Fruit fly (Drosophila melanogaster) whole organism, embryonic: ENCODE data around the gene CG13309.
A peak's percentile ranks its signal among the peaks of the same experiment; 100 is the strongest.

ENCODE experiments used
- Adf1 ChIP-seq: fragments of 200-800 bp; sonication (Bioruptor generic); IDR thresholded peaks from 2 replicates; pipeline ENCODE4 v1.3.6; 2022; ENCODE audit warnings: missing biosample characterization, missing genetic modification characterization
- Bgb ChIP-seq: fragments of 200-800 bp; sonication (Bioruptor generic); IDR thresholded peaks from 2 replicates; pipeline ENCODE4 v1.3.6; 2022; ENCODE audit warnings: missing biosample characterization, missing genetic modification characterization; ENCODE audit not compliant: partially characterized antibody
- CG10543 ChIP-seq: fragments of 200-800 bp; sonication (Bioruptor generic); optimal IDR thresholded peaks from 3 replicates; lab custom pipeline; 2017; ENCODE audit warnings: missing biosample characterization, mild to moderate bottlenecking, missing genetic modification characterization, moderate library complexity
- CG11085 ChIP-seq: fragments of 200-800 bp; sonication (Bioruptor generic); IDR thresholded peaks from 2 replicates; pipeline ENCODE4 v1.3.6; 2022; ENCODE audit warnings: missing biosample characterization, missing genetic modification characterization
- CG12104 ChIP-seq: fragments of 200-800 bp; sonication (Bioruptor generic); optimal IDR thresholded peaks from 3 replicates; lab custom pipeline; 2016; ENCODE audit warnings: missing biosample characterization, missing genetic modification characterization
- CG14710 ChIP-seq: fragments of 200-800 bp; sonication (Bioruptor generic); optimal IDR thresholded peaks from 3 replicates; lab custom pipeline; 2019; ENCODE audit warnings: missing biosample characterization, mild to moderate bottlenecking, missing genetic modification characterization, moderate library complexity
- CG1602 ChIP-seq: fragments of 200-800 bp; sonication (Bioruptor generic); optimal IDR thresholded peaks from 3 replicates; lab custom pipeline; 2016; ENCODE audit warnings: missing biosample characterization, missing genetic modification characterization
- CG16863 ChIP-seq: fragments of 200-800 bp; sonication (Bioruptor generic); optimal IDR thresholded peaks from 3 replicates; lab custom pipeline; 2016; ENCODE audit warnings: missing biosample characterization, missing genetic modification characterization
- CG17186 ChIP-seq: fragments of 200-800 bp; sonication (Bioruptor generic); optimal IDR thresholded peaks from 3 replicates; lab custom pipeline; 2017; ENCODE audit warnings: missing biosample characterization, missing genetic modification reagents, missing genetic modification characterization
- CG31365 ChIP-seq: fragments of 200-800 bp; sonication (Bioruptor generic); optimal IDR thresholded peaks from 2 replicates; lab custom pipeline; 2018; ENCODE audit warnings: missing biosample characterization, mild to moderate bottlenecking, missing genetic modification characterization
- CG31388 ChIP-seq: fragments of 200-800 bp; sonication (Bioruptor generic); optimal IDR thresholded peaks from 2 replicates; lab custom pipeline; 2016; ENCODE audit warnings: missing biosample characterization, missing genetic modification characterization
- CG4424 ChIP-seq: fragments of 200-800 bp; sonication (Bioruptor generic); optimal IDR thresholded peaks from 3 replicates; lab custom pipeline; 2016; ENCODE audit warnings: missing biosample characterization, missing genetic modification characterization
- CG4730 ChIP-seq: fragments of 200-800 bp; sonication (Bioruptor generic); IDR thresholded peaks from 2 replicates; pipeline ENCODE4 v1.3.6; 2022; ENCODE audit warnings: missing biosample characterization, missing genetic modification characterization
- CG7372 ChIP-seq: fragments of 200-800 bp; sonication (Bioruptor generic); IDR thresholded peaks from 2 replicates; pipeline ENCODE4 v1.3.6; 2022; ENCODE audit warnings: missing biosample characterization, missing genetic modification characterization
- CG8290 ChIP-seq, 3 experiments: fragments of 200-800 bp; sonication (Bioruptor generic); optimal IDR thresholded peaks; 2 replicates each; lab custom pipeline; 2016 to 2019; ENCODE audit warnings: missing biosample characterization in 3 of 3, missing genetic modification characterization in 3 of 3, mild to moderate bottlenecking in 2 of 3, moderate library complexity in 1 of 3
- CG8359 ChIP-seq: fragments of 200-800 bp; sonication (Bioruptor generic); optimal IDR thresholded peaks from 2 replicates; lab custom pipeline; 2017; ENCODE audit warnings: missing biosample characterization, mild to moderate bottlenecking, missing genetic modification characterization, borderline replicate concordance
- CG9797 ChIP-seq: fragments of 200-800 bp; sonication (Bioruptor generic); optimal IDR thresholded peaks from 3 replicates; lab custom pipeline; 2018; ENCODE audit warnings: missing biosample characterization, mild to moderate bottlenecking, missing genetic modification characterization
- CHES-1-like ChIP-seq: fragments of 200-800 bp; sonication (Bioruptor generic); optimal IDR thresholded peaks from 2 replicates; lab custom pipeline; 2016; ENCODE audit warnings: missing biosample characterization, missing genetic modification characterization
- CkIIα-i1 ChIP-seq: fragments of 200-800 bp; sonication (Bioruptor generic); IDR thresholded peaks from 2 replicates; pipeline ENCODE4 v1.3.6; 2022; ENCODE audit warnings: missing biosample characterization, missing genetic modification characterization
- D ChIP-seq, 2 experiments: fragments of 200-800 bp in 1 of 2; fragments of >200 bp in 1 of 2; sonication (Bioruptor generic) in 1 of 2; optimal IDR thresholded peaks; 2 replicates in 1 of 2; 3 replicates in 1 of 2; lab custom pipeline; 2017; ENCODE audit warnings: mild to moderate bottlenecking in 1 of 2, missing biosample characterization in 1 of 2, missing genetic modification characterization in 1 of 2, missing genetic modification reagents in 1 of 2
- Dip2 ChIP-seq: fragments of 200-800 bp; sonication (Bioruptor generic); IDR thresholded peaks from 2 replicates; pipeline ENCODE4 v1.3.6; 2022; ENCODE audit warnings: missing biosample characterization, missing genetic modification characterization
- Doc3 ChIP-seq: fragments of 200-800 bp; sonication (Bioruptor generic); IDR thresholded peaks from 3 replicates; pipeline ENCODE4 v1.3.6; 2022; ENCODE audit warnings: missing biosample characterization, missing genetic modification characterization; ENCODE audit not compliant: partially characterized antibody
- HmgZ ChIP-seq: fragments of 200-800 bp; sonication (Bioruptor generic); optimal IDR thresholded peaks from 2 replicates; lab custom pipeline; 2018; ENCODE audit warnings: missing biosample characterization, mild to moderate bottlenecking, missing genetic modification characterization
- Hmr ChIP-seq: fragments of 200-800 bp; sonication (Bioruptor generic); optimal IDR thresholded peaks from 3 replicates; lab custom pipeline; 2017; ENCODE audit warnings: mild to moderate bottlenecking, missing biosample characterization, missing genetic modification reagents, missing genetic modification characterization
- Hsf ChIP-seq: fragments of 200-800 bp; sonication (Bioruptor generic); optimal IDR thresholded peaks from 3 replicates; lab custom pipeline; 2016; ENCODE audit warnings: missing biosample characterization, missing genetic modification characterization
- Jarid2 ChIP-seq: fragments of 200-800 bp; sonication (Bioruptor generic); optimal IDR thresholded peaks from 3 replicates; lab custom pipeline; 2017; ENCODE audit warnings: mild to moderate bottlenecking, missing biosample characterization, missing genetic modification reagents, missing genetic modification characterization
- Kr ChIP-seq: fragments of 200-800 bp; sonication (Bioruptor generic); optimal IDR thresholded peaks from 2 replicates; lab custom pipeline; 2017; ENCODE audit warnings: missing biosample characterization, mild to moderate bottlenecking, missing genetic modification characterization
- Optix ChIP-seq: fragments of 200-800 bp; sonication (Bioruptor generic); IDR thresholded peaks from 3 replicates; pipeline ENCODE4 v1.3.6; 2022; ENCODE audit warnings: missing biosample characterization, missing genetic modification characterization
- Ptx1 ChIP-seq: fragments of 200-800 bp; sonication (Bioruptor generic); IDR thresholded peaks from 2 replicates; pipeline ENCODE4 v1.3.6; 2022; ENCODE audit warnings: missing biosample characterization, missing genetic modification characterization
- Side ChIP-seq: fragments of 200-800 bp; sonication (Bioruptor generic); optimal IDR thresholded peaks from 2 replicates; lab custom pipeline; 2016; ENCODE audit warnings: missing biosample characterization, missing genetic modification characterization
- Ssrp ChIP-seq: fragments of 200-800 bp; sonication (Bioruptor generic); optimal IDR thresholded peaks from 2 replicates; lab custom pipeline; 2018; ENCODE audit warnings: missing biosample characterization, mild to moderate bottlenecking, missing genetic modification characterization, moderate library complexity
- Xrp1 ChIP-seq: fragments of 200-800 bp; sonication (Bioruptor generic); IDR thresholded peaks from 2 replicates; pipeline ENCODE4 v1.3.6; 2022; ENCODE audit warnings: missing biosample characterization, missing genetic modification characterization
- bbx ChIP-seq: fragments of 200-800 bp; sonication (Bioruptor generic); IDR thresholded peaks from 2 replicates; pipeline ENCODE4 v1.3.6; 2022; ENCODE audit warnings: missing biosample characterization, missing genetic modification characterization; ENCODE audit not compliant: partially characterized antibody
- bcd ChIP-seq: fragments of 200-800 bp; sonication (Bioruptor generic); optimal IDR thresholded peaks from 2 replicates; lab custom pipeline; 2017; ENCODE audit warnings: missing biosample characterization, mild to moderate bottlenecking, missing genetic modification characterization
- danr ChIP-seq: fragments of 200-800 bp; sonication (Bioruptor generic); IDR thresholded peaks from 2 replicates; pipeline ENCODE4 v1.3.6; 2022; ENCODE audit warnings: missing biosample characterization, missing genetic modification characterization
- dpn ChIP-seq, 2 experiments: fragments of 200-800 bp; sonication (Bioruptor generic); optimal IDR thresholded peaks; 3 replicates each; lab custom pipeline; 2016; ENCODE audit warnings: missing biosample characterization in 2 of 2, missing genetic modification characterization in 2 of 2
- esg ChIP-seq: fragments of 200-800 bp; sonication (Bioruptor generic); conservative IDR thresholded peaks from 2 replicates; pipeline ENCODE4 v1.3.6; 2022; ENCODE audit warnings: missing biosample characterization, missing genetic modification characterization
- fd102C ChIP-seq: fragments of 200-800 bp; sonication (Bioruptor generic); optimal IDR thresholded peaks from 2 replicates; lab custom pipeline; 2018; ENCODE audit warnings: missing biosample characterization, mild to moderate bottlenecking, missing genetic modification characterization, moderate library complexity
- fd3F ChIP-seq: fragments of 200-800 bp; sonication (Bioruptor generic); optimal IDR thresholded peaks from 2 replicates; lab custom pipeline; 2018; ENCODE audit warnings: missing biosample characterization, mild to moderate bottlenecking, missing genetic modification characterization, moderate library complexity
- gt ChIP-seq: fragments of 200-800 bp; sonication (Bioruptor generic); IDR thresholded peaks from 2 replicates; pipeline ENCODE4 v1.3.6; 2022; ENCODE audit warnings: missing biosample characterization, missing genetic modification characterization
- hb ChIP-seq: fragments of 200-800 bp; sonication (Bioruptor generic); IDR thresholded peaks from 3 replicates; pipeline ENCODE4 v1.3.6; 2022; ENCODE audit warnings: missing biosample characterization, missing genetic modification characterization; ENCODE audit not compliant: partially characterized antibody
- prd ChIP-seq, 3 experiments: fragments of >200 bp in 2 of 3; fragments of 200-800 bp in 1 of 3; sonication (Bioruptor generic) in 1 of 3; optimal IDR thresholded peaks in 2 of 3; IDR thresholded peaks in 1 of 3; 2 replicates in 2 of 3; 3 replicates in 1 of 3; pipeline versions ENCODE4 v1.3.6 to Lab custom; 2017 to 2022; ENCODE audit warnings: missing biosample characterization in 1 of 3, missing genetic modification characterization in 1 of 3
- rib ChIP-seq: fragments of 200-800 bp; sonication (Bioruptor generic); IDR thresholded peaks from 2 replicates; pipeline ENCODE4 v1.3.6; 2022; ENCODE audit warnings: missing biosample characterization, missing genetic modification characterization
- schlank ChIP-seq: fragments of 200-800 bp; sonication (Bioruptor generic); optimal IDR thresholded peaks from 2 replicates; lab custom pipeline; 2018; ENCODE audit warnings: missing biosample characterization, mild to moderate bottlenecking, missing genetic modification characterization
- scrt ChIP-seq: fragments of 200-800 bp; sonication (Bioruptor generic); optimal IDR thresholded peaks from 2 replicates; lab custom pipeline; 2018; ENCODE audit warnings: missing biosample characterization, mild to moderate bottlenecking, missing genetic modification characterization, moderate library complexity
- sens-2 ChIP-seq: fragments of 200-800 bp; sonication (Bioruptor generic); IDR thresholded peaks from 2 replicates; pipeline ENCODE4 v1.3.6; 2022; ENCODE audit warnings: missing biosample characterization, missing genetic modification characterization
- stwl ChIP-seq: fragments of 200-800 bp; sonication (Bioruptor generic); optimal IDR thresholded peaks from 3 replicates; lab custom pipeline; 2018; ENCODE audit warnings: missing biosample characterization, mild to moderate bottlenecking, missing genetic modification characterization, moderate library complexity
- vnd ChIP-seq: fragments of 200-800 bp; sonication (Bioruptor generic); IDR thresholded peaks from 3 replicates; pipeline ENCODE4 v1.3.6; 2022; ENCODE audit warnings: missing biosample characterization, missing genetic modification characterization; ENCODE audit not compliant: partially characterized antibody

CG13309 gene

DNA sequence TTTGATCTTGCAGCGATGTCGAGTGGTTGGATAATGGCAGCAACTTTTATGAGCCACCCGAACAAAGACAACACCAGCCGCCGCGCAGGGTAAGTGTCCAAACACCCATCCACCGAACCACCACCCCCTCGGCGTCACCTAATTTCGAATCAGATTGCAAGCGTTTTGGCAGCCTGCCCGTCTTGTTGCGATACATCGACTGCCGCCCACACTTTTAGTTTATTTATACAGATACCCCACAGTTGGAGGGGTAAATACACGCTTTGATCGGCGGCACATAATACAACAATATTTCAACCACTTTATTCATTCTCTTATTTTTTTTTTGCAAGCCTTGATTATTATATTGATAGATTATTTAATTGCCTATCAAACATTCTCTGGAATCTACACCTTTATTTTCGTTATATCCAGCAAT, 47.1 kb upstream of the CG13309 start (continued):
- no peak for TF ChIP-seq CG4424 (GFP tag; lab: Kevin White, UChicago)
- no peak for TF ChIP-seq stwl
- TF ChIP-seq bcd (GFP tag; lab: Kevin White, UChicago): peak; percentile 49
- peak; percentile 34; the same call in 1 of the 2 replicates for TF ChIP-seq Bgb (GFP tag; lab: Robert Waterston, UW)
- peak; percentile 64; the same call in 2 of the 3 replicates for TF ChIP-seq vnd
- no peak for TF ChIP-seq CG8290 (GFP tag; optimal IDR thresholded peaks at IDR 0.05; lab: Kevin White, UChicago)
- TF ChIP-seq CG8290 (tag; optimal IDR thresholded peaks at IDR 0.05; lab: Kevin White, UChicago): peak in 1 of 2 experiments; percentile 31
- TF ChIP-seq prd (optimal IDR thresholded peaks at IDR 0.05; lab: Kevin White, UChicago): no peak
- TF ChIP-seq prd (GFP tag; IDR thresholded peaks at IDR 0.05; lab: Robert Waterston, UW): peak; percentile 52; the same call in 1 of the 3 replicates
- peak; percentile 68 for TF ChIP-seq Ptx1 (GFP tag; lab: Robert Waterston, UW)
- TF ChIP-seq Doc3: no peak
- peak; percentile 60 for TF ChIP-seq CG10543 (GFP tag; lab: Kevin White, UChicago)
- no peak for TF ChIP-seq CG17186 (GFP tag; lab: Kevin White, UChicago)
- TF ChIP-seq hb (GFP tag; lab: Robert Waterston, UW): 0 out of 3 replicates have a peak, but pooled peaks have one; percentile 25
- TF ChIP-seq schlank (tag; lab: Kevin White, UChicago): no peak
- no peak for TF ChIP-seq HmgZ (tag; lab: Kevin White, UChicago)
- no peak for TF ChIP-seq CG31388 (GFP tag; lab: Kevin White, UChicago)
- peak; percentile 39 for TF ChIP-seq Hsf (GFP tag; lab: Kevin White, UChicago)
- peak; percentile 21; the same call in 1 of the 2 replicates for TF ChIP-seq CG4730 (GFP tag; lab: Robert Waterston, UW)
- peak; percentile 46 for TF ChIP-seq Ssrp
- no peak for TF ChIP-seq bbx (GFP tag; lab: Robert Waterston, UW)
- TF ChIP-seq CG16863: peak; percentile 24
- no peak for TF ChIP-seq CG31365 (tag; lab: Kevin White, UChicago)
- TF ChIP-seq scrt: no peak
- peak in 1 of 2 experiments; percentile 53 for TF ChIP-seq dpn (GFP tag; optimal IDR thresholded peaks at IDR 0.05; lab: Kevin White, UChicago)
- 0 out of 2 replicates have a peak, but pooled peaks have one; percentile 44 for TF ChIP-seq CG11085
- TF ChIP-seq gt: no peak
- TF ChIP-seq esg (GFP tag; lab: Robert Waterston, UW): peak; percentile 47
- no peak for TF ChIP-seq CG14710 (tag; lab: Kevin White, UChicago)
- TF ChIP-seq danr: no peak
- no peak for TF ChIP-seq CG1602 (GFP tag; lab: Kevin White, UChicago)
- TF ChIP-seq CG9797 (GFP tag; lab: Kevin White, UChicago): no peak
- TF ChIP-seq Kr: no peak
- TF ChIP-seq CHES-1-like (GFP tag; lab: Kevin White, UChicago): peak; percentile 35
- TF ChIP-seq D (optimal IDR thresholded peaks at IDR 0.05; lab: Kevin White, UChicago): no peak
- peak; percentile 7 for TF ChIP-seq D (GFP tag; optimal IDR thresholded peaks at IDR 0.05; lab: Kevin White, UChicago)
- no peak for TF ChIP-seq CG12104 (GFP tag; lab: Kevin White, UChicago)
- TF ChIP-seq CG7372 (GFP tag; lab: Robert Waterston, UW): 0 out of 2 replicates have a peak, but pooled peaks have one; percentile 23
- TF ChIP-seq Xrp1 (GFP tag; lab: Robert Waterston, UW): peak; percentile 43; the same call in 1 of the 2 replicates
- no peak for TF ChIP-seq CG8359
- no peak for TF ChIP-seq sens-2 (GFP tag; lab: Robert Waterston, UW)
- no peak for TF ChIP-seq CkIIα-i1
- TF ChIP-seq fd102C: no peak
- TF ChIP-seq rib: no peak
- TF ChIP-seq Side (GFP tag; lab: Kevin White, UChicago): no peak
- TF ChIP-seq Adf1 (GFP tag; lab: Robert Waterston, UW): 0 out of 2 replicates have a peak, but pooled peaks have one; percentile 18
- no peak for TF ChIP-seq Optix (GFP tag; lab: Robert Waterston, UW)
- TF ChIP-seq Hmr (GFP tag; lab: Kevin White, UChicago): peak; percentile 42
- TF ChIP-seq fd3F: peak; percentile 48
- no peak for TF ChIP-seq Dip2 (GFP tag; lab: Robert Waterston, UW)
- no peak for TF ChIP-seq Jarid2 (GFP tag; lab: Kevin White, UChicago)
